Fruit fly (Drosophila melanogaster): ENCODE measurements around the gene Cp36.

The Cp36 gene

DNA sequence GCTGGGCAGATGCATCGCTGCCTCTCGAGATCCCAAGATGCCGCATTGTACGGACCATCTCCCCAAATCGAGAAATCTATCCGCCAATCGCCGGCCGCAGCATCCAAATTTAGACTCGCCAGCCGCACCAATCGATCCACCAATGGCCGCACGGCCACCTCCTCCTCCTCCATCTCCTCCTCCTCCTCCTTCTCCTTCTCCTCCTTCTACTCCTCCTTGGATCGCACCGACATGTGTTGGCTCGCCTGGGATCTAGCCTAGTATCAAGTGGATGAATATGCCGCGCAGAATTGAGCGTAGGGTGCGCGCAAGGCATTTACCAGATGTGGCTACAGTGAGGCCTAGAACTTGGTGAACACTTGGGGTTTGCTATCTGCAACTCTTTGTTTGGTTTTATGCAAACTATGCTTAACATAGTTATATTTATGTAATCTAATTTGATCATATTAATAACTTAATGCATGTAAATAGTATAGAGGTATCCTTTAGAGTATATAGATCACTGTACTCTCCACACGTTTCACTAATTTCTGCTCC is 24.0 kb upstream of the Cp36 start, which contains the start of gene org-1:
Gene org-1, minus strand, starts transcription at position 51 of the 537 bp plus-strand sequence.
- peak; percentile 49 for TF ChIP-seq CG14711 (tag; optimal IDR thresholded peaks at IDR 0.05)
- peak; percentile 82 for TF ChIP-seq bab1 (GFP tag; optimal IDR thresholded peaks at IDR 0.05)
- TF ChIP-seq CG11617 (GFP tag; optimal IDR thresholded peaks at IDR 0.05): no peak
- no peak for TF ChIP-seq CG5204 (GFP tag; optimal IDR thresholded peaks at IDR 0.05)
- no peak for TF ChIP-seq tj (GFP tag; optimal IDR thresholded peaks at IDR 0.05)
- no peak for TF ChIP-seq cnc (optimal IDR thresholded peaks at IDR 0.05)
- no peak for TF ChIP-seq Clk (GFP tag; optimal IDR thresholded peaks at IDR 0.05)
- peak; percentile 55 for TF ChIP-seq CG1620 (GFP tag; optimal IDR thresholded peaks at IDR 0.05)
- no peak for TF ChIP-seq Hr96 (GFP tag; optimal IDR thresholded peaks at IDR 0.05)
- TF ChIP-seq cic (GFP tag; optimal IDR thresholded peaks at IDR 0.05): no peak
- no peak for TF ChIP-seq toe (GFP tag; optimal IDR thresholded peaks at IDR 0.05)
- TF ChIP-seq CG33017 (tag; optimal IDR thresholded peaks at IDR 0.05): no peak
- TF ChIP-seq CG7045 (GFP tag; optimal IDR thresholded peaks at IDR 0.05): no peak
- no peak for TF ChIP-seq Mnt (GFP tag; optimal IDR thresholded peaks at IDR 0.05)
- TF ChIP-seq ovo (GFP tag; optimal IDR thresholded peaks at IDR 0.05): no peak
- no peak for TF ChIP-seq Crg-1 (GFP tag; optimal IDR thresholded peaks at IDR 0.05)
- peak; percentile 52 for TF ChIP-seq CG7101 (tag; optimal IDR thresholded peaks at IDR 0.05)
- TF ChIP-seq kay (GFP tag; ENCODE audit: borderline replicate concordance): no peak
- TF ChIP-seq CG12768 (GFP tag; optimal IDR thresholded peaks at IDR 0.05): no peak
- TF ChIP-seq pad (GFP tag; optimal IDR thresholded peaks at IDR 0.05): peak; percentile 15

DNA sequence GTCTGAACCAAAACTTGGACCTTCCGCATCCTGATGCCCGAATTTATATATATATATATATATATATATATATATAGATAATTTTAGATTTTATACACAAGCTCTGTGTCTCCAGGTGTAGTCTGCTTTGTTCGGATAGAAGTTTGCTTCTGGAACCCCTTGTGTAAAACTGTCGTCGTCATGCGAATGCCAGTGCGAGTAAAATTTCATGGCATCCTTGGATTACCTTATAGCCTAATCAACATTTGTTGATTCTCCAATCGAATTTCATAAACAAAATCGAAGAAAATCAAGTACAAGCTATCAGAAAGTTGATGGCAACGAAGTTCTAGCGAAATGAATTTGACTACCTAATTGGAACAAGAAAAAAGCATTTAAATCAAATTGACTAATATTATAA is 21.6 kb upstream of the Cp36 start, which contains the start of gene CG32713:
Gene CG32713, minus strand, starts transcription at position 101 of the 400 bp plus-strand sequence.
- TF ChIP-seq ovo (GFP tag; optimal IDR thresholded peaks at IDR 0.05) (no peak), pad (GFP tag; optimal IDR thresholded peaks at IDR 0.05) (no peak), Mnt (GFP tag; optimal IDR thresholded peaks at IDR 0.05) (no peak), toe (GFP tag; optimal IDR thresholded peaks at IDR 0.05) (no peak), kay (GFP tag; ENCODE audit: borderline replicate concordance) (no peak), Hr96 (GFP tag; optimal IDR thresholded peaks at IDR 0.05) (no peak), cic (GFP tag; optimal IDR thresholded peaks at IDR 0.05) (no peak), tj (GFP tag; optimal IDR thresholded peaks at IDR 0.05) (no peak), CG33017 (tag; optimal IDR thresholded peaks at IDR 0.05) (no peak), CG7101 (tag; optimal IDR thresholded peaks at IDR 0.05) (no peak), CG1620 (GFP tag; optimal IDR thresholded peaks at IDR 0.05) (no peak), bab1 (GFP tag; optimal IDR thresholded peaks at IDR 0.05) (no peak), Crg-1 (GFP tag; optimal IDR thresholded peaks at IDR 0.05) (no peak), CG14711 (tag; optimal IDR thresholded peaks at IDR 0.05) (no peak), CG7045 (GFP tag; optimal IDR thresholded peaks at IDR 0.05) (no peak), Clk (GFP tag; optimal IDR thresholded peaks at IDR 0.05) (no peak), cnc (optimal IDR thresholded peaks at IDR 0.05) (no peak), CG12768 (GFP tag; optimal IDR thresholded peaks at IDR 0.05) (no peak), CG11617 (GFP tag; optimal IDR thresholded peaks at IDR 0.05) (no peak)

DNA sequence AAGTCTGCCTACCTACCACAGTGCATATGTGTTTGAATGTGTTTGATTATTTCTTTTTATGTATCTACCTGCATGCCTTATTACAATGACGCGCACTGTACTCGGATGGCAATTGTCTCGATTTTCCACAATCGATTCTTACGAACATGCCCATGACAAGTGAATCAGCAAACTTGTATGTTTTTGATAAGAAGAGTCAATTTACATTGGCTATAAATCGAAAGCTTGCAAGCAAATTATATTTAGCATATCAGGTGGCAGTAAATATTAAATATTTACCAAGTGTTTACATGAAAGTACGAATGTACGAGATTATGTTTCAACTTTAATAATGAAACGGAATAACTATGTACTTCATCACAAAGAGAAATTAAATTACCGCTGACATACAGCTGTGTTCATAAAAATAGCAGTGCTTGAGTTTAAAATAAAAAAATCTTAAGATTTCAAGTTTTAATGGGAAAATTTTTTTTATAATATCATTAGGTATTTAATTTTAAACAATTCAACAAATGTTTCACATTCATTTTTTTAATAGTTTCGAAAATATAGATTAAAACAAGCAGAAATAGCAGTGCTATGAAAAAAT is 19.6 kb upstream of the Cp36 start:
- TF ChIP-seq pad (GFP tag; optimal IDR thresholded peaks at IDR 0.05) (no peak), CG5204 (GFP tag; optimal IDR thresholded peaks at IDR 0.05) (no peak)

DNA sequence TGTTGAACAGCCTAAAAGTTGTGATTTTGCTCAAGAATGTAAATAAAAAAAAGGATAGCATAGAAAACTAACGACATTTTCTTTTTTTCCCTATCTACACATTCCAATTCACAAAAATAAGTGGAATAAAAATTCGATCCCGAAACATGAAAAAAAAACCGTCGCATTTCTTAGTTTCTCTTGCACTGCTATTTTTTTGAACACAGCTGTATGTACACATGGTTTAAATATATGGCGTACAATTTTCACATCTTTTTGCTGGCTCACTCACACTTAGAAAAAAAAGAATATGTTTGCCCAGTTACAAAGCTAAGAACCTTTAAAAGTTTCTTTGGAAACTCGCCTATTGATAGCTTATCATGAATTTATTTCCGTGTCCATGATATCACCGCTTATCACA is 18.9 kb upstream of the Cp36 start:
- TF ChIP-seq kay (GFP tag; ENCODE audit: borderline replicate concordance) (peak; percentile 34), pad (GFP tag; optimal IDR thresholded peaks at IDR 0.05) (no peak)

DNA sequence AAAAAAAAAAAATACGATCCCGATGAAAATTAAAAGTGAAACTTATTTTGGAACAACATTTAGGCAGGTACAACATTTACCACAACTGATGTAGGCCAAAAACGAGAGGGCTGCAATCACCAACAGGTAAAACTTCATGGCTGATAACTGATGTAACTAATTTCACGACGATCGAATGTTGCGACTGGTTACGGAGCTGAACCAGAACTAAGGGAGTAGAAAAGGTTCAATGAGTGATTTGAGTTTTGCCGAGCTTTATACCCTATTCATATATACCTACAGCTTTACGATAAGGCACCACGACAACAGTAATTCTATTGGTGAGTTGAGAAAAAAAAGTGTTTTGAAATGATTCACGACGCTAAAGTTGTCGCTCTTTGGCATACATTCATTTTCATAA is 18.4 kb upstream of the Cp36 start, which contains the start of gene CG15347:
Gene CG15347, minus strand, starts transcription at position 213 of the 400 bp plus-strand sequence.
- TF ChIP-seq Mnt (GFP tag; optimal IDR thresholded peaks at IDR 0.05): peak; percentile 6
- TF ChIP-seq cic (GFP tag; optimal IDR thresholded peaks at IDR 0.05): peak; percentile 2
- TF ChIP-seq ovo (GFP tag; optimal IDR thresholded peaks at IDR 0.05): no peak
- TF ChIP-seq Crg-1 (GFP tag; optimal IDR thresholded peaks at IDR 0.05): peak; percentile 2

DNA sequence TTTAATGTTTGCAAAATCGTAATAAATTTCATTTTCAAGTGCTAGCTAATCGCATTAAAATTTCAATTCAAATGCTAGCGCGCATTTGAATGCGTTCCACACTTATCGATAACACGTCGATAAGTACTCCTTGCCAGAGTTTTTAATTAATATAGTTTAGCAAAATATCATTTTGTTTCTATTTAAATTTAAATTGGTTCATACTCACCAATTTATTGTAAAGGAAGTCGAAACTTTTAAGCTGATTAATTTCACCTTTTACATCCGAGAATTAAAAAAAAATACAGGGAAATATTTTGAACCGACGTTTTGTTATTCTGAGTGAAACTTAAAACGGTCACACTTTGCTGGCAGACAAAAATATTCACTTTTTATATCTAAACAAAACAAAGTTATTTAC is 18.0 kb upstream of the Cp36 start, which contains the start of gene Es2:
Gene Es2, plus strand, starts transcription at position 333 of the 400 bp plus-strand sequence.
- TF ChIP-seq CG14711 (tag; optimal IDR thresholded peaks at IDR 0.05) (no peak), CG5204 (GFP tag; optimal IDR thresholded peaks at IDR 0.05) (no peak), Hr96 (GFP tag; optimal IDR thresholded peaks at IDR 0.05) (no peak), bab1 (GFP tag; optimal IDR thresholded peaks at IDR 0.05) (peak; percentile 67), ovo (GFP tag; optimal IDR thresholded peaks at IDR 0.05) (no peak), CG7045 (GFP tag; optimal IDR thresholded peaks at IDR 0.05) (no peak)

DNA sequence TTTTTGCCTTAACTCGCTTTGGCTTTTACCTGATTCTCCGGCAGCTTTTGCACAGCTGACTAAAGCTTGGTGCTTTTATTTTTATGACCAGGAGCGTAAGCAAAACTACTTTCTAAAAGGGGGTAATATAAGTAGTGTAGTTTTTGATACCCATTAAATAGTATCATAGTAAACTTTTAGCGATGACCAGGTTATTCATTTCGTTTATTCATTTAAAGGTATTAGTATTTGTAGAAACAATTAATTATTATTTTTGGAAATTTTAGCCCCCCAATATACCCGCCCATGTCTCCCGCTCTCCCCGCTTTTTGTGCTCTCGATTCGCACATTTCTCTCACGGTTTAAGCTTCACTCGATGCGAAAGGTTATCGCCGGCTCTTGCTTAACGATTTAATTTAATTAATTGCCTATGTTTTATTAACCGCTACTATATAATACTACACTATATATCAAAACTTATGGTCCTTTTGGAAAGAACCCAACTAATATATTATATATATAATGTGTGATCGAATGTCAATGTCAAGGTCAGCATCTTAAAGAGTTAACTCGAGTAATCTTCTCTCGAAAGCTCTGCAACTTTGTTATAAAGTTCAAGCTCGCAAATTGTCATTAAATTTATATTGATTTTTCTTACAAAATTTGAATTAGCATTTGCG is 14.6 kb upstream of the Cp36 start, which contains the start of gene Sptr:
Gene Sptr, minus strand, starts transcription at position 61 of the 659 bp plus-strand sequence.
- TF ChIP-seq CG7101 (tag; optimal IDR thresholded peaks at IDR 0.05) (peak; percentile 99), CG14711 (tag; optimal IDR thresholded peaks at IDR 0.05) (peak; percentile 97), cnc (optimal IDR thresholded peaks at IDR 0.05) (no peak), kay (GFP tag; ENCODE audit: borderline replicate concordance) (peak; percentile 97), CG7045 (GFP tag; optimal IDR thresholded peaks at IDR 0.05) (peak; percentile 91), Mnt (GFP tag; optimal IDR thresholded peaks at IDR 0.05) (peak; percentile 92), CG11617 (GFP tag; optimal IDR thresholded peaks at IDR 0.05) (peak; percentile 100), tj (GFP tag; optimal IDR thresholded peaks at IDR 0.05) (peak; percentile 92), Hr96 (GFP tag; optimal IDR thresholded peaks at IDR 0.05) (peak; percentile 96), cic (GFP tag; optimal IDR thresholded peaks at IDR 0.05) (peak; percentile 82), pad (GFP tag; optimal IDR thresholded peaks at IDR 0.05) (peak; percentile 92), CG1620 (GFP tag; optimal IDR thresholded peaks at IDR 0.05) (peak; percentile 100), bab1 (GFP tag; optimal IDR thresholded peaks at IDR 0.05) (peak; percentile 100), CG12768 (GFP tag; optimal IDR thresholded peaks at IDR 0.05) (peak; percentile 92), Crg-1 (GFP tag; optimal IDR thresholded peaks at IDR 0.05) (peak; percentile 99), Clk (GFP tag; optimal IDR thresholded peaks at IDR 0.05) (peak; percentile 72), CG5204 (GFP tag; optimal IDR thresholded peaks at IDR 0.05) (peak; percentile 87), toe (GFP tag; optimal IDR thresholded peaks at IDR 0.05) (peak; percentile 90), CG33017 (tag; optimal IDR thresholded peaks at IDR 0.05) (peak; percentile 94), ovo (GFP tag; optimal IDR thresholded peaks at IDR 0.05) (peak; percentile 99)
